Worm (Caenorhabditis elegans) whole organism, L2 larva: ENCODE data around the gene msp-49.

Experiments
- C34F6.9 ChIP-seq: fragments of 150-350 bp; optimal IDR thresholded peaks from 2 replicates; lab custom pipeline; 2014; ENCODE audit warnings: missing biosample characterization, missing genetic modification characterization
- F13H6.1 ChIP-seq: sonication (generic microtip); optimal IDR thresholded peaks from 2 replicates; lab custom pipeline; 2016; ENCODE audit warnings: missing genetic modification characterization, missing compliant biosample characterization
- R02D3.7 ChIP-seq: fragments of 150-350 bp; optimal IDR thresholded peaks from 2 replicates; lab custom pipeline; 2014; ENCODE audit warnings: missing biosample characterization, missing genetic modification characterization
- Y55F3AM.14 ChIP-seq: fragments of 200-800 bp; sonication (Bioruptor generic); optimal IDR thresholded peaks from 2 replicates; lab custom pipeline; 2018; ENCODE audit warnings: mild to moderate bottlenecking, missing genetic modification characterization, missing compliant biosample characterization
- ZK546.5 ChIP-seq: sonication (generic microtip); optimal IDR thresholded peaks from 2 replicates; lab custom pipeline; 2017; ENCODE audit warnings: missing biosample characterization, missing genetic modification characterization
- alr-1 ChIP-seq: fragments of 150-350 bp; optimal IDR thresholded peaks from 2 replicates; lab custom pipeline; 2014; ENCODE audit warnings: missing biosample characterization, missing genetic modification characterization
- aly-2 ChIP-seq: fragments of 150-350 bp; optimal IDR thresholded peaks from 2 replicates; lab custom pipeline; 2014; ENCODE audit warnings: missing biosample characterization, missing genetic modification characterization
- ama-1 ChIP-seq: fragments of 150-350 bp; optimal IDR thresholded peaks from 2 replicates; lab custom pipeline; 2018; ENCODE audit warnings: inconsistent platforms
- blmp-1 ChIP-seq: sonication (generic microtip); optimal IDR thresholded peaks from 2 replicates; lab custom pipeline; 2017; ENCODE audit warnings: missing genetic modification characterization, mild to moderate bottlenecking, missing compliant biosample characterization, antibody characterized with exemption, moderate library complexity; ENCODE audit not compliant: insufficient read depth
- ceh-16 ChIP-seq: fragments of 150-350 bp; optimal IDR thresholded peaks from 2 replicates; lab custom pipeline; 2014; ENCODE audit warnings: missing biosample characterization, missing genetic modification characterization
- crh-2 ChIP-seq: sonication (generic microtip); optimal IDR thresholded peaks from 2 replicates; lab custom pipeline; 2017; ENCODE audit warnings: missing biosample characterization, missing genetic modification characterization
- dmd-4 ChIP-seq: sonication (generic microtip); optimal IDR thresholded peaks from 2 replicates; lab custom pipeline; 2017; ENCODE audit warnings: missing biosample characterization, missing genetic modification characterization
- egl-27 ChIP-seq: sonication (generic microtip); optimal IDR thresholded peaks from 3 replicates; lab custom pipeline; 2017; ENCODE audit warnings: missing biosample characterization, missing genetic modification reagents, missing genetic modification characterization
- elt-1 ChIP-seq: fragments of 150-350 bp; optimal IDR thresholded peaks from 2 replicates; lab custom pipeline; 2014; ENCODE audit warnings: missing biosample characterization, missing genetic modification characterization
- elt-3 ChIP-seq: sonication (generic microtip); optimal IDR thresholded peaks from 2 replicates; lab custom pipeline; 2017; ENCODE audit warnings: missing biosample characterization, missing genetic modification characterization
- fos-1 ChIP-seq: fragments of 150-350 bp; optimal IDR thresholded peaks from 2 replicates; lab custom pipeline; 2014; ENCODE audit warnings: missing biosample characterization, missing genetic modification characterization
- gmeb-1 ChIP-seq: fragments of 150-350 bp; optimal IDR thresholded peaks from 2 replicates; lab custom pipeline; 2014; ENCODE audit warnings: missing biosample characterization, missing genetic modification characterization
- lin-11 ChIP-seq: fragments of 150-350 bp; sonication (generic microtip); optimal IDR thresholded peaks from 2 replicates; lab custom pipeline; 2014; ENCODE audit warnings: missing biosample characterization, missing genetic modification characterization, inconsistent platforms, mixed read lengths
- lin-39 ChIP-seq: fragments of 150-350 bp; optimal IDR thresholded peaks from 2 replicates; lab custom pipeline; 2014; ENCODE audit warnings: missing biosample characterization, missing genetic modification reagents, missing genetic modification characterization
- lsy-2 ChIP-seq, 2 experiments: fragments of 150-350 bp in 1 of 2; sonication (generic microtip) in 1 of 2; optimal IDR thresholded peaks; 2 replicates each; lab custom pipeline; 2014 to 2017; ENCODE audit warnings: missing biosample characterization in 2 of 2, missing genetic modification characterization in 2 of 2
- mab-5 ChIP-seq: fragments of 150-350 bp; optimal IDR thresholded peaks from 2 replicates; lab custom pipeline; 2014; ENCODE audit warnings: missing biosample characterization, missing genetic modification characterization
- mdl-1 ChIP-seq, 2 experiments: fragments of 150-350 bp in 1 of 2; sonication (generic microtip) in 1 of 2; optimal IDR thresholded peaks; 2 replicates each; lab custom pipeline; 2017; ENCODE audit warnings: missing biosample characterization in 2 of 2, missing genetic modification characterization in 2 of 2
- nhr-10 ChIP-seq: sonication (generic microtip); optimal IDR thresholded peaks from 2 replicates; lab custom pipeline; 2017; ENCODE audit warnings: missing biosample characterization, missing genetic modification characterization
- nhr-11 ChIP-seq: fragments of 150-350 bp; optimal IDR thresholded peaks from 2 replicates; lab custom pipeline; 2014; ENCODE audit warnings: missing biosample characterization, missing genetic modification characterization
- nhr-12 ChIP-seq: fragments of 150-350 bp; optimal IDR thresholded peaks from 2 replicates; lab custom pipeline; 2014; ENCODE audit warnings: missing biosample characterization, missing genetic modification characterization
- nhr-129 ChIP-seq: fragments of 150-350 bp; optimal IDR thresholded peaks from 2 replicates; lab custom pipeline; 2014; ENCODE audit warnings: missing biosample characterization, missing genetic modification characterization
- nhr-21 ChIP-seq: fragments of 150-350 bp; optimal IDR thresholded peaks from 2 replicates; lab custom pipeline; 2014; ENCODE audit warnings: missing biosample characterization, missing genetic modification characterization
- nhr-23 ChIP-seq: fragments of 150-350 bp; optimal IDR thresholded peaks from 2 replicates; lab custom pipeline; 2014; ENCODE audit warnings: missing biosample characterization, missing genetic modification reagents, missing genetic modification characterization
- nhr-237 ChIP-seq: fragments of 150-350 bp; optimal IDR thresholded peaks from 2 replicates; lab custom pipeline; 2014; ENCODE audit warnings: missing biosample characterization, missing genetic modification characterization
- nhr-25 ChIP-seq: fragments of 150-350 bp; sonication (generic microtip); optimal IDR thresholded peaks from 3 replicates; lab custom pipeline; 2014; ENCODE audit warnings: missing biosample characterization, missing genetic modification characterization
- nhr-6 ChIP-seq: fragments of 150-350 bp; optimal IDR thresholded peaks from 2 replicates; lab custom pipeline; 2014; ENCODE audit warnings: missing biosample characterization, missing genetic modification characterization
- nhr-77 ChIP-seq: fragments of 150-350 bp; optimal IDR thresholded peaks from 2 replicates; lab custom pipeline; 2014; ENCODE audit warnings: missing biosample characterization, missing genetic modification characterization
- peb-1 ChIP-seq: fragments of 150-350 bp; optimal IDR thresholded peaks from 2 replicates; lab custom pipeline; 2014; ENCODE audit warnings: missing biosample characterization, missing genetic modification characterization
- sem-4 ChIP-seq: fragments of 150-350 bp; optimal IDR thresholded peaks from 2 replicates; lab custom pipeline; 2014; ENCODE audit warnings: missing biosample characterization, missing genetic modification reagents, missing genetic modification characterization
- skn-1 ChIP-seq: sonication (generic microtip); optimal IDR thresholded peaks from 2 replicates; lab custom pipeline; 2017; ENCODE audit warnings: missing biosample characterization, missing genetic modification characterization
- sma-3 ChIP-seq: sonication (generic microtip); optimal IDR thresholded peaks from 2 replicates; lab custom pipeline; 2016; ENCODE audit warnings: missing genetic modification reagents, missing genetic modification characterization, missing compliant biosample characterization
- sma-9 ChIP-seq, 2 experiments: fragments of 150-350 bp in 1 of 2; sonication (generic microtip) in 1 of 2; optimal IDR thresholded peaks; 2 replicates each; lab custom pipeline; 2014 to 2016; ENCODE audit warnings: missing genetic modification characterization in 2 of 2, mild to moderate bottlenecking in 1 of 2, missing biosample characterization in 1 of 2, missing compliant biosample characterization in 1 of 2, missing genetic modification reagents in 1 of 2, moderate library complexity in 1 of 2
- snpc-4 ChIP-seq: fragments of 150-350 bp; optimal IDR thresholded peaks from 2 replicates; lab custom pipeline; 2014; ENCODE audit warnings: missing biosample characterization, missing genetic modification characterization
- unc-39 ChIP-seq: fragments of 150-350 bp; optimal IDR thresholded peaks from 2 replicates; lab custom pipeline; 2014; ENCODE audit warnings: missing biosample characterization, missing genetic modification characterization
- unc-62 ChIP-seq: fragments of 150-350 bp; optimal IDR thresholded peaks from 2 replicates; lab custom pipeline; 2014; ENCODE audit warnings: missing biosample characterization, missing genetic modification reagents, missing genetic modification characterization
- zag-1 ChIP-seq: fragments of 150-350 bp; optimal IDR thresholded peaks from 2 replicates; lab custom pipeline; 2014; ENCODE audit warnings: missing biosample characterization, missing genetic modification characterization
- ztf-1 ChIP-seq: fragments of 200-800 bp; sonication (Bioruptor generic); conservative IDR thresholded peaks from 2 replicates; pipeline ENCODE4 v1.3.6; 2022; ENCODE audit warnings: missing genetic modification characterization, missing compliant biosample characterization
- ztf-11 ChIP-seq: sonication (generic microtip); optimal IDR thresholded peaks from 2 replicates; lab custom pipeline; 2017; ENCODE audit warnings: missing biosample characterization, missing genetic modification characterization
- ztf-4 ChIP-seq: fragments of 150-350 bp; optimal IDR thresholded peaks from 2 replicates; lab custom pipeline; 2014; ENCODE audit warnings: missing biosample characterization, missing genetic modification characterization

The msp-49 gene

ce11 chrII:5195504-5195903 lies 1.3 kb downstream of the msp-49 start, which contains the start of gene C34F11.5:
C34F11.5 (plus strand) TSS chrII:5195804.
- TF ChIP-seq crh-2: no peak

ce11 chrII:5199497-5199896 lies 5.3 kb downstream of the msp-49 start, which contains the start of gene msp-50:
msp-50 (plus strand) TSS chrII:5199797.
- no peak for TF ChIP-seq crh-2
- no peak for TF ChIP-seq egl-27 (tag; lab: Kevin White, UChicago)
- no peak for TF ChIP-seq snpc-4 (tag; lab: Kevin White, UChicago)
- no peak for TF ChIP-seq Y55F3AM.14 (GFP tag; lab: Kevin White, UChicago)
- no peak for TF ChIP-seq nhr-23 (tag; lab: Kevin White, UChicago)
- no peak for TF ChIP-seq ztf-1 (GFP tag; lab: Robert Waterston, UW)
- TF ChIP-seq nhr-237 (tag; lab: Kevin White, UChicago): no peak
- no peak for TF ChIP-seq nhr-11 (tag; lab: Kevin White, UChicago)
- TF ChIP-seq mdl-1 (tag; optimal IDR thresholded peaks at IDR 0.05; lab: Kevin White, UChicago): no peak
- no peak for TF ChIP-seq lin-11 (tag; lab: Kevin White, UChicago)
- TF ChIP-seq gmeb-1: no peak
- TF ChIP-seq F13H6.1 (tag; lab: Kevin White, UChicago): no peak
- TF ChIP-seq nhr-25 (tag; lab: Kevin White, UChicago): no peak
- TF ChIP-seq ceh-16 (tag; lab: Kevin White, UChicago): no peak
- TF ChIP-seq peb-1: no peak
- TF ChIP-seq lin-39 (tag; lab: Kevin White, UChicago): no peak
- TF ChIP-seq ztf-11 (tag; lab: Kevin White, UChicago): no peak
- no peak for TF ChIP-seq aly-2 (tag; lab: Kevin White, UChicago)
- no peak for TF ChIP-seq nhr-6 (tag; lab: Kevin White, UChicago)
- no peak for TF ChIP-seq sma-3 (GFP tag; lab: Kevin White, UChicago)

- peak; percentile 90 for TF ChIP-seq snpc-4 (tag; lab: Kevin White, UChicago)
- TF ChIP-seq, all 48 proteins: peak for 1; not testable (repeated sequence) for 47
These were observed 6.0 kb downstream of the msp-49 start for ce11 chrII:5200205-5200604.

ce11 chrII:5200987-5201582 lies 6.9 kb downstream of the msp-49 start:
- TF ChIP-seq peb-1: no peak
- no peak for TF ChIP-seq R02D3.7 (tag; lab: Kevin White, UChicago)
- peak; percentile 51 for TF ChIP-seq nhr-6 (tag; lab: Kevin White, UChicago)
- TF ChIP-seq nhr-237 (tag; lab: Kevin White, UChicago): no peak
- TF ChIP-seq zag-1: no peak
- TF ChIP-seq sem-4 (tag; lab: Kevin White, UChicago): no peak
- peak; percentile 33 for TF ChIP-seq sma-9 (GFP tag; optimal IDR thresholded peaks at IDR 0.05; lab: Kevin White, UChicago)
- no peak for TF ChIP-seq sma-9 (tag; optimal IDR thresholded peaks at IDR 0.05; lab: Kevin White, UChicago)
- TF ChIP-seq nhr-11 (tag; lab: Kevin White, UChicago): no peak
- peak; percentile 6 for TF ChIP-seq snpc-4 (tag; lab: Kevin White, UChicago)
- no peak for TF ChIP-seq lin-11 (tag; lab: Kevin White, UChicago)
- TF ChIP-seq nhr-10 (tag; lab: Kevin White, UChicago): no peak
- peak; percentile 29 for TF ChIP-seq blmp-1 (tag; lab: Kevin White, UChicago)
- no peak for TF ChIP-seq nhr-23 (tag; lab: Kevin White, UChicago)
- TF ChIP-seq crh-2: no peak
- no peak for TF ChIP-seq elt-1 (tag; lab: Kevin White, UChicago)
- TF ChIP-seq ZK546.5 (tag; lab: Kevin White, UChicago): no peak
- TF ChIP-seq alr-1 (tag; lab: Kevin White, UChicago): no peak
- TF ChIP-seq ceh-16 (tag; lab: Kevin White, UChicago): no peak
- TF ChIP-seq Y55F3AM.14 (GFP tag; lab: Kevin White, UChicago): no peak
- no peak for TF ChIP-seq mab-5 (tag; lab: Kevin White, UChicago)
- TF ChIP-seq skn-1 (tag; lab: Kevin White, UChicago): no peak
- no peak for TF ChIP-seq gmeb-1
- peak; percentile 58 for TF ChIP-seq ama-1
- peak; percentile 55 for TF ChIP-seq nhr-129 (tag; lab: Kevin White, UChicago)
- TF ChIP-seq unc-62 (GFP tag; lab: Kevin White, UChicago): no peak
- TF ChIP-seq fos-1 (tag; lab: Kevin White, UChicago): peak; percentile 3
- TF ChIP-seq unc-39 (tag; lab: Kevin White, UChicago): no peak
- TF ChIP-seq mdl-1 (tag; optimal IDR thresholded peaks at IDR 0.05; lab: Kevin White, UChicago): no peak
- no peak for TF ChIP-seq ztf-4
- TF ChIP-seq nhr-77: no peak
- no peak for TF ChIP-seq aly-2 (tag; lab: Kevin White, UChicago)
- TF ChIP-seq lsy-2 (tag; optimal IDR thresholded peaks at IDR 0.05; lab: Kevin White, UChicago): peak in 1 of 2 experiments; percentile 72
- TF ChIP-seq lin-39 (tag; lab: Kevin White, UChicago): no peak
- TF ChIP-seq C34F6.9: peak; percentile 72
- TF ChIP-seq nhr-21 (tag; lab: Kevin White, UChicago): no peak
- no peak for TF ChIP-seq sma-3 (GFP tag; lab: Kevin White, UChicago)
- peak; percentile 48 for TF ChIP-seq dmd-4
- TF ChIP-seq elt-3 (tag; lab: Kevin White, UChicago): no peak
- no peak for TF ChIP-seq nhr-12 (tag; lab: Kevin White, UChicago)
- TF ChIP-seq nhr-25 (tag; lab: Kevin White, UChicago): no peak
- no peak for TF ChIP-seq egl-27 (tag; lab: Kevin White, UChicago)
